Fruit fly (Drosophila melanogaster): ENCODE results near the gene CG9784.

CG9784 gene

dm6 chrX:16610601-16611058, 11.6 kb upstream of the CG9784 start, which contains the start of gene mbt (continued):
- TF ChIP-seq odd (GFP tag; optimal IDR thresholded peaks at IDR 0.05) (no peak), CG4820 (GFP tag; optimal IDR thresholded peaks at IDR 0.05) (no peak), pho (GFP tag; optimal IDR thresholded peaks at IDR 0.05) (peak; percentile 14), sqz (GFP tag; optimal IDR thresholded peaks at IDR 0.05) (peak; percentile 53), jing (GFP tag; optimal IDR thresholded peaks at IDR 0.05) (no peak), Ada2b (GFP tag; IDR thresholded peaks at IDR 0.05) (no peak), jigr1 (GFP tag; IDR thresholded peaks at IDR 0.05) (no peak), repo (GFP tag; optimal IDR thresholded peaks at IDR 0.05) (no peak), CG11695 (GFP tag; IDR thresholded peaks at IDR 0.05) (no peak), CG17612 (GFP tag; IDR thresholded peaks at IDR 0.05) (no peak), CG17829 (tag; optimal IDR thresholded peaks at IDR 0.05) (peak; percentile 21), gcm2 (GFP tag; optimal IDR thresholded peaks at IDR 0.05) (peak; percentile 14), CG10267 (tag; optimal IDR thresholded peaks at IDR 0.05) (peak; percentile 43), amos (GFP tag; IDR thresholded peaks at IDR 0.05; ENCODE audit: partially characterized antibody) (peak; percentile 96), ara (GFP tag; IDR thresholded peaks at IDR 0.05) (no peak), Fer3 (tag; optimal IDR thresholded peaks at IDR 0.05) (no peak), Oaz (GFP tag; IDR thresholded peaks at IDR 0.05) (no peak), CG34224 (GFP tag; IDR thresholded peaks at IDR 0.05; ENCODE audit: partially characterized antibody) (peak; percentile 85), Opbp (GFP tag; IDR thresholded peaks at IDR 0.05; ENCODE audit: partially characterized antibody) (peak; percentile 95), scrt (GFP tag; optimal IDR thresholded peaks at IDR 0.05) (no peak), pzg (GFP tag; optimal IDR thresholded peaks at IDR 0.05) (peak; percentile 93), gsb-n (tag; optimal IDR thresholded peaks at IDR 0.05) (peak; percentile 27), CG14860 (GFP tag; IDR thresholded peaks at IDR 0.05; ENCODE audit: partially characterized antibody) (peak; percentile 82), zfh2 (GFP tag; optimal IDR thresholded peaks at IDR 0.05) (peak; percentile 25), ind (GFP tag; optimal IDR thresholded peaks at IDR 0.05) (no peak), pb (GFP tag; optimal IDR thresholded peaks at IDR 0.05) (no peak), CG2712 (tag; optimal IDR thresholded peaks at IDR 0.05) (peak; percentile 15)

- TF ChIP-seq Opbp (GFP tag; IDR thresholded peaks at IDR 0.05; ENCODE audit: partially characterized antibody) (0 out of 3 replicates have a peak, but pooled peaks have one; percentile 15), Kr (GFP tag; optimal IDR thresholded peaks at IDR 0.05) (peak; percentile 46), D (optimal IDR thresholded peaks at IDR 0.05) (no peak), D (GFP tag; optimal IDR thresholded peaks at IDR 0.05) (no peak), nerfin-1 (tag; optimal IDR thresholded peaks at IDR 0.05) (peak; percentile 84), Mes4 (GFP tag; optimal IDR thresholded peaks at IDR 0.05) (no peak), CG8478 (optimal IDR thresholded peaks at IDR 0.05) (peak; percentile 75), Doc2 (GFP tag; IDR thresholded peaks at IDR 0.05) (no peak), nom (GFP tag; optimal IDR thresholded peaks at IDR 0.05) (peak; percentile 35), Trl (optimal IDR thresholded peaks at IDR 0.05) (peak in 1 of 2 experiments; percentile 31), Trl (GFP tag; optimal IDR thresholded peaks at IDR 0.05) (no peak), D19A (tag; optimal IDR thresholded peaks at IDR 0.05) (peak; percentile 87), CG10654 (GFP tag; optimal IDR thresholded peaks at IDR 0.05) (no peak), jigr1 (GFP tag; IDR thresholded peaks at IDR 0.05) (no peak), stwl (tag; optimal IDR thresholded peaks at IDR 0.05) (peak; percentile 7), cg (GFP tag; optimal IDR thresholded peaks at IDR 0.05) (peak; percentile 66), CG8290 (GFP tag; optimal IDR thresholded peaks at IDR 0.05) (peak; percentile 1), CG8290 (tag; optimal IDR thresholded peaks at IDR 0.05) (no peak), CG2199 (GFP tag; IDR thresholded peaks at IDR 0.05) (peak; percentile 73; the same call in 1 of the 3 replicates), CG10321 (GFP tag; IDR thresholded peaks at IDR 0.05) (peak; percentile 81), Dek (tag; optimal IDR thresholded peaks at IDR 0.05) (no peak), CG1832 (GFP tag; optimal IDR thresholded peaks at IDR 0.05) (peak; percentile 92)
Measured at dm6 chrX:16607828-16608227, 8.8 kb upstream of the CG9784 start.
